Worm (Caenorhabditis elegans) whole organism, young adult: ENCODE data around the gene aly-3.
A peak's percentile ranks its signal among the peaks of the same experiment; 100 is the strongest.

ENCODE experiments used
- B0035.1 ChIP-seq: sonication (generic microtip); optimal IDR thresholded peaks from 2 replicates; lab custom pipeline; 2016; ENCODE audit warnings: missing genetic modification characterization, mild to moderate bottlenecking, missing compliant biosample characterization, missing genotype, missing genetic modification reagents
- B0336.3 ChIP-seq: fragments of 200-800 bp; sonication (Bioruptor generic); IDR thresholded peaks from 2 replicates; pipeline ENCODE4 v1.3.6; 2022; ENCODE audit warnings: missing genetic modification characterization, missing compliant biosample characterization
- F49E8.2 ChIP-seq: sonication (generic microtip); optimal IDR thresholded peaks from 3 replicates; lab custom pipeline; 2017; ENCODE audit warnings: missing genetic modification characterization, mild to moderate bottlenecking, missing compliant biosample characterization, antibody characterized with exemption, moderate library complexity; ENCODE audit not compliant: insufficient read depth
- Y95B8A.8 ChIP-seq: fragments of 200-800 bp; sonication (Bioruptor generic); IDR thresholded peaks from 2 replicates; pipeline ENCODE4 v1.3.6; 2022; ENCODE audit warnings: missing genetic modification reagents, missing genetic modification characterization, missing compliant biosample characterization
- akir-1 ChIP-seq: fragments of 200-800 bp; sonication (Bioruptor generic); optimal IDR thresholded peaks from 2 replicates; lab custom pipeline; 2018; ENCODE audit warnings: mild to moderate bottlenecking, missing genetic modification characterization, moderate library complexity, missing compliant biosample characterization
- attf-5 ChIP-seq: fragments of 200-800 bp; sonication (Bioruptor generic); optimal IDR thresholded peaks from 2 replicates; lab custom pipeline; 2018; ENCODE audit warnings: mild to moderate bottlenecking, missing genetic modification characterization, missing compliant biosample characterization
- bed-1 ChIP-seq: fragments of 200-800 bp; sonication (Bioruptor generic); IDR thresholded peaks from 2 replicates; pipeline ENCODE4 v1.3.6; 2022; ENCODE audit warnings: missing genetic modification reagents, missing genetic modification characterization, missing compliant biosample characterization
- cebp-1 ChIP-seq, 2 experiments: fragments of 200-800 bp in 1 of 2; sonication (Bioruptor generic) in 1 of 2; sonication (generic microtip) in 1 of 2; IDR thresholded peaks in 1 of 2; optimal IDR thresholded peaks in 1 of 2; 2 replicates each; pipeline versions ENCODE4 v1.3.6 to Lab custom; 2017 to 2022; ENCODE audit warnings: missing compliant biosample characterization in 2 of 2, missing genetic modification characterization in 2 of 2, mild to moderate bottlenecking in 1 of 2, missing genetic modification reagents in 1 of 2, moderate library complexity in 1 of 2
- cebp-2 ChIP-seq: fragments of 200-800 bp; sonication (Bioruptor generic); IDR thresholded peaks from 2 replicates; pipeline ENCODE4 v1.3.6; 2022; ENCODE audit warnings: missing genetic modification characterization, missing compliant biosample characterization
- ceh-27 ChIP-seq: fragments of 200-800 bp; sonication (Bioruptor generic); optimal IDR thresholded peaks from 2 replicates; lab custom pipeline; 2018; ENCODE audit warnings: mild to moderate bottlenecking, missing genetic modification characterization, moderate library complexity, missing compliant biosample characterization
- dox-1 ChIP-seq: fragments of 200-800 bp; sonication (Bioruptor generic); IDR thresholded peaks from 2 replicates; pipeline ENCODE4 v1.3.6; 2022; ENCODE audit warnings: missing genetic modification reagents, missing genetic modification characterization, missing compliant biosample characterization
- egl-18 ChIP-seq: fragments of 200-800 bp; sonication (Bioruptor generic); IDR thresholded peaks from 2 replicates; pipeline ENCODE4 v1.3.6; 2022; ENCODE audit warnings: missing genetic modification reagents, missing genetic modification characterization, missing compliant biosample characterization
- ets-4 ChIP-seq: fragments of 200-800 bp; sonication (Bioruptor generic); optimal IDR thresholded peaks from 2 replicates; lab custom pipeline; 2018; ENCODE audit warnings: mild to moderate bottlenecking, missing genetic modification characterization, missing compliant biosample characterization
- gei-17 ChIP-seq: fragments of 200-800 bp; sonication (Bioruptor generic); optimal IDR thresholded peaks from 2 replicates; lab custom pipeline; 2018; ENCODE audit warnings: mild to moderate bottlenecking, missing genetic modification characterization, missing compliant biosample characterization
- hrde-1 ChIP-seq: sonication (generic microtip); optimal IDR thresholded peaks from 2 replicates; lab custom pipeline; 2016; ENCODE audit warnings: missing genetic modification characterization, mild to moderate bottlenecking, missing compliant biosample characterization, moderate library complexity, missing genotype, missing genetic modification reagents, borderline replicate concordance
- hsf-1 ChIP-seq: fragments of 200-800 bp; sonication (Bioruptor generic); IDR thresholded peaks from 2 replicates; pipeline ENCODE4 v1.3.6; 2022; ENCODE audit warnings: missing genetic modification reagents, missing genetic modification characterization, missing compliant biosample characterization
- lag-1 ChIP-seq: fragments of 200-800 bp; sonication (Bioruptor generic); IDR thresholded peaks from 2 replicates; pipeline ENCODE4 v1.3.6; 2022; ENCODE audit warnings: missing genetic modification reagents, missing genetic modification characterization, missing compliant biosample characterization
- lir-1 ChIP-seq: fragments of 200-800 bp; sonication (Bioruptor generic); conservative IDR thresholded peaks from 2 replicates; pipeline ENCODE4 v1.3.6; 2022; ENCODE audit warnings: missing genetic modification reagents, missing genetic modification characterization, missing compliant biosample characterization
- nhr-80 ChIP-seq: sonication (generic microtip); optimal IDR thresholded peaks from 2 replicates; lab custom pipeline; 2016; ENCODE audit warnings: missing genetic modification characterization, missing compliant biosample characterization
- nhr-90 ChIP-seq: sonication (generic microtip); optimal IDR thresholded peaks from 2 replicates; lab custom pipeline; 2016; ENCODE audit warnings: missing genotype, mild to moderate bottlenecking, missing genetic modification characterization, missing compliant biosample characterization
- rpc-1 ChIP-seq, 2 experiments: fragments of 150-350 bp in 1 of 2; sonication (generic microtip) in 1 of 2; optimal IDR thresholded peaks; 2 replicates each; lab custom pipeline; 2014 to 2018; ENCODE audit warnings: missing biosample characterization in 1 of 2, missing genetic modification characterization in 1 of 2, missing genetic modification reagents in 1 of 2, missing genotype in 1 of 2
- snpc-1.1 ChIP-seq: sonication (generic microtip); optimal IDR thresholded peaks from 2 replicates; lab custom pipeline; 2017; ENCODE audit warnings: missing genetic modification characterization, mild to moderate bottlenecking, missing compliant biosample characterization, antibody characterized with exemption, moderate library complexity, missing genotype, missing genetic modification reagents; ENCODE audit not compliant: insufficient read depth
- snpc-4 ChIP-seq, 5 experiments: fragments of 150-350 bp in 1 of 5; sonication (generic microtip) in 4 of 5; optimal IDR thresholded peaks; 2 replicates each; lab custom pipeline; 2014 to 2018; ENCODE audit warnings: missing genetic modification characterization in 5 of 5, missing biosample characterization in 3 of 5, antibody characterized with exemption in 2 of 5, mild to moderate bottlenecking in 2 of 5, missing compliant biosample characterization in 2 of 5, missing genotype in 2 of 5, moderate library complexity in 2 of 5, missing genetic modification reagents in 1 of 5
- tbx-9 ChIP-seq: sonication (generic microtip); optimal IDR thresholded peaks from 2 replicates; lab custom pipeline; 2016; ENCODE audit warnings: borderline replicate concordance, missing genetic modification characterization, inconsistent platforms, missing compliant biosample characterization
- tlf-1 ChIP-seq: fragments of 200-800 bp; sonication (Bioruptor generic); optimal IDR thresholded peaks from 2 replicates; lab custom pipeline; 2018; ENCODE audit warnings: mild to moderate bottlenecking, missing genetic modification characterization, missing compliant biosample characterization
- unc-62 ChIP-seq: fragments of 150-350 bp; optimal IDR thresholded peaks from 2 replicates; lab custom pipeline; 2014; ENCODE audit warnings: missing biosample characterization, missing genetic modification reagents, missing genetic modification characterization
- zfh-2 ChIP-seq: fragments of 200-800 bp; sonication (Bioruptor generic); conservative IDR thresholded peaks from 2 replicates; pipeline ENCODE4 v1.3.6; 2022; ENCODE audit warnings: missing genetic modification reagents, missing genetic modification characterization, missing compliant biosample characterization
- ztf-6 ChIP-seq: fragments of 200-800 bp; sonication (Bioruptor generic); IDR thresholded peaks from 2 replicates; pipeline ENCODE4 v1.3.6; 2022; ENCODE audit warnings: missing genetic modification reagents, missing genetic modification characterization, missing compliant biosample characterization

aly-3 gene

ce11 chrIV:12128708-12129107 is 5.6 kb downstream of the aly-3 start:
- TF ChIP-seq ceh-27 (no peak), cebp-1 (GFP tag; IDR thresholded peaks at IDR 0.05; lab: Robert Waterston, UW) (no peak), cebp-1 (tag; optimal IDR thresholded peaks at IDR 0.05; lab: Kevin White, UChicago) (peak; percentile 6), cebp-2 (GFP tag; lab: Robert Waterston, UW) (0 out of 2 replicates have a peak, but pooled peaks have one; percentile 10), nhr-80 (tag; lab: Kevin White, UChicago) (peak; percentile 67), dox-1 (GFP tag; lab: Robert Waterston, UW) (no peak), F49E8.2 (tag; lab: Kevin White, UChicago) (no peak)

- no peak for TF ChIP-seq egl-18
- no peak for TF ChIP-seq attf-5 (GFP tag; lab: Kevin White, UChicago)
- no peak for TF ChIP-seq zfh-2 (GFP tag; lab: Robert Waterston, UW)
- TF ChIP-seq F49E8.2 (tag; lab: Kevin White, UChicago) = no peak
- no peak for TF ChIP-seq gei-17 (GFP tag; lab: Kevin White, UChicago)
- TF ChIP-seq B0035.1 (tag; lab: Kevin White, UChicago) = no peak
- TF ChIP-seq lag-1 = no peak
- no peak for TF ChIP-seq unc-62
These were observed 6.1 kb downstream of the aly-3 start, which contains the start of gene lin-24 for ce11 chrIV:12129204-12129603. lin-24 (plus strand) TSS chrIV:12129504.

- TF ChIP-seq lir-1 (GFP tag; lab: Robert Waterston, UW) (no peak), snpc-4 (GFP tag; optimal IDR thresholded peaks at IDR 0.05; lab: Kevin White, UChicago) (peak; percentile 19), snpc-4 (tag; optimal IDR thresholded peaks at IDR 0.05; lab: Kevin White, UChicago) (peak in 2 of 4 experiments; percentile 44 to 69), tbx-9 (tag; lab: Kevin White, UChicago) (no peak), snpc-1.1 (tag; lab: Kevin White, UChicago) (peak; percentile 45), dox-1 (GFP tag; lab: Robert Waterston, UW) (no peak), akir-1 (no peak)
These were observed 8.4 kb downstream of the aly-3 start for ce11 chrIV:12131308-12132072.

ce11 chrIV:12133776-12134175 is 10.7 kb downstream of the aly-3 start:
- no peak for TF ChIP-seq snpc-4 (GFP tag; optimal IDR thresholded peaks at IDR 0.05; lab: Kevin White, UChicago)
- TF ChIP-seq snpc-4 (tag; optimal IDR thresholded peaks at IDR 0.05; lab: Kevin White, UChicago) = no peak
- TF ChIP-seq gei-17 (GFP tag; lab: Kevin White, UChicago) = no peak
- TF ChIP-seq B0336.3 (GFP tag; lab: Robert Waterston, UW) = no peak
- no peak for TF ChIP-seq ets-4 (GFP tag; lab: Kevin White, UChicago)
- no peak for TF ChIP-seq bed-1 (GFP tag; lab: Robert Waterston, UW)
- no peak for TF ChIP-seq tbx-9 (tag; lab: Kevin White, UChicago)
- TF ChIP-seq Y95B8A.8 = no peak
- no peak for TF ChIP-seq nhr-90 (tag; lab: Kevin White, UChicago)
- TF ChIP-seq hsf-1 (GFP tag; lab: Robert Waterston, UW) = no peak
- TF ChIP-seq rpc-1 (optimal IDR thresholded peaks at IDR 0.05; lab: Kevin White, UChicago) = no peak
- no peak for TF ChIP-seq rpc-1 (tag; optimal IDR thresholded peaks at IDR 0.05; lab: Kevin White, UChicago)
- TF ChIP-seq tlf-1 (GFP tag; lab: Kevin White, UChicago) = no peak
- TF ChIP-seq ztf-6 (GFP tag; lab: Robert Waterston, UW) = no peak
- no peak for TF ChIP-seq hrde-1 (tag; lab: Kevin White, UChicago)
- TF ChIP-seq, all 124 proteins: peak for 0
